Fruit fly (Drosophila melanogaster): ENCODE data around the gene shd.

DNA sequence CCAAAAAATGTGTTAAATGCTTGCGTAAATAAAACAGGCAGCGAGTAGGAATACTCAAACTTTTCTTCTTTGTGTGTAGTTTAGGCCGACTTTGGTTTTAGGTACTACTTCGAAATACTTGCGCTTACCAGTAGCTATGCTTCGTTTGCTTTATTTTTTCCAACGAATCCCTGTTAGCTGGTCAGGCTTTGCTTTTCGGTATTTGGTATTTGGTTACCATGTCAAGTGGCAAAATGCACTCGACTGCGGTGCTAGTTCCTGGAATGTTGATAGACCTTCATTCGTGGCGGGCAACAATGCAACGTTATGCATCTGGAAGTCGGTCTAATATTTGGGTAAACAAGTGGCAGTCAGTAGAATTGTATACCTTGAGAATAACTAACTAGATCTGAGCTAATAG, 49.5 kb downstream of the shd start:
- TF ChIP-seq CTCF (optimal IDR thresholded peaks at IDR 0.05) = no peak
- TF ChIP-seq CG8478 (optimal IDR thresholded peaks at IDR 0.05) = no peak

All from S2 (cell line).